Fruit fly (Drosophila melanogaster) whole organism, embryonic: ENCODE data around the gene CG5938.

Source experiments
- Bteb2 ChIP-seq: fragments of 200-800 bp; sonication (Bioruptor generic); optimal IDR thresholded peaks from 2 replicates; lab custom pipeline; 2016; ENCODE audit warnings: missing biosample characterization, missing genetic modification characterization
- CG1024 ChIP-seq: fragments of 200-800 bp; sonication (Bioruptor generic); IDR thresholded peaks from 2 replicates; pipeline ENCODE4 v1.3.6; 2022; ENCODE audit warnings: missing biosample characterization, missing genetic modification characterization
- CG10274 ChIP-seq: fragments of 200-800 bp; sonication (Bioruptor generic); optimal IDR thresholded peaks from 3 replicates; lab custom pipeline; 2017; ENCODE audit warnings: missing biosample characterization, mild to moderate bottlenecking, missing genetic modification characterization
- CG11723 ChIP-seq: fragments of 200-800 bp; sonication (Bioruptor generic); optimal IDR thresholded peaks from 2 replicates; lab custom pipeline; 2017; ENCODE audit warnings: missing biosample characterization, mild to moderate bottlenecking, missing genetic modification characterization
- CG12769 ChIP-seq: fragments of 200-800 bp; sonication (Bioruptor generic); optimal IDR thresholded peaks from 2 replicates; lab custom pipeline; 2019; ENCODE audit warnings: missing biosample characterization, mild to moderate bottlenecking, missing genetic modification characterization, moderate library complexity
- CG16813 ChIP-seq: fragments of 200-800 bp; sonication (Bioruptor generic); IDR thresholded peaks from 3 replicates; pipeline ENCODE4 v1.3.6; 2022; ENCODE audit warnings: missing biosample characterization, missing genetic modification characterization; ENCODE audit not compliant: partially characterized antibody
- CG17328 ChIP-seq: fragments of 200-800 bp; sonication (Bioruptor generic); IDR thresholded peaks from 2 replicates; pipeline ENCODE4 v1.3.6; 2022; ENCODE audit warnings: missing biosample characterization, missing genetic modification characterization
- CG17359 ChIP-seq: fragments of 200-800 bp; sonication (Bioruptor generic); optimal IDR thresholded peaks from 3 replicates; lab custom pipeline; 2018; ENCODE audit warnings: missing biosample characterization, mild to moderate bottlenecking, missing genetic modification characterization, moderate library complexity
- CG17568 ChIP-seq: fragments of 200-800 bp; sonication (Bioruptor generic); optimal IDR thresholded peaks from 2 replicates; lab custom pipeline; 2018; ENCODE audit warnings: missing biosample characterization, mild to moderate bottlenecking, missing genetic modification characterization, moderate library complexity
- CG17912 ChIP-seq: fragments of 200-800 bp; sonication (Bioruptor generic); optimal IDR thresholded peaks from 2 replicates; lab custom pipeline; 2018; ENCODE audit warnings: missing biosample characterization, mild to moderate bottlenecking, missing genetic modification characterization
- CG1792 ChIP-seq: fragments of 200-800 bp; sonication (Bioruptor generic); optimal IDR thresholded peaks from 2 replicates; lab custom pipeline; 2016; ENCODE audit warnings: missing biosample characterization, missing genetic modification characterization
- CG2875 ChIP-seq: fragments of 200-800 bp; sonication (Bioruptor generic); optimal IDR thresholded peaks from 2 replicates; lab custom pipeline; 2017; ENCODE audit warnings: missing biosample characterization, mild to moderate bottlenecking, missing genetic modification characterization, missing genetic modification reagents
- CG31365 ChIP-seq: fragments of 200-800 bp; sonication (Bioruptor generic); optimal IDR thresholded peaks from 2 replicates; lab custom pipeline; 2018; ENCODE audit warnings: missing biosample characterization, mild to moderate bottlenecking, missing genetic modification characterization
- CG32767 ChIP-seq: fragments of 200-800 bp; sonication (Bioruptor generic); IDR thresholded peaks from 2 replicates; pipeline ENCODE4 v1.3.6; 2022; ENCODE audit warnings: missing biosample characterization, missing genetic modification characterization
- CG34224 ChIP-seq: fragments of 200-800 bp; sonication (Bioruptor generic); IDR thresholded peaks from 3 replicates; pipeline ENCODE4 v1.3.6; 2022; ENCODE audit warnings: missing biosample characterization, missing genetic modification characterization; ENCODE audit not compliant: partially characterized antibody
- CG6791 ChIP-seq: fragments of 200-800 bp; sonication (Bioruptor generic); IDR thresholded peaks from 3 replicates; pipeline ENCODE4 v1.3.6; 2022; ENCODE audit warnings: missing biosample characterization, missing genetic modification characterization; ENCODE audit not compliant: partially characterized antibody
- CG7963 ChIP-seq: fragments of 200-800 bp; sonication (Bioruptor generic); IDR thresholded peaks from 3 replicates; pipeline ENCODE4 v1.3.6; 2022; ENCODE audit warnings: missing biosample characterization, missing genetic modification characterization; ENCODE audit not compliant: partially characterized antibody
- CG8359 ChIP-seq: fragments of 200-800 bp; sonication (Bioruptor generic); optimal IDR thresholded peaks from 2 replicates; lab custom pipeline; 2017; ENCODE audit warnings: missing biosample characterization, mild to moderate bottlenecking, missing genetic modification characterization, borderline replicate concordance
- CG9932 ChIP-seq: fragments of 200-800 bp; sonication (Bioruptor generic); IDR thresholded peaks from 2 replicates; pipeline ENCODE4 v1.3.6; 2022; ENCODE audit warnings: missing biosample characterization, missing genetic modification characterization
- E2f2 ChIP-seq: fragments of 200-800 bp; sonication (Bioruptor generic); IDR thresholded peaks from 2 replicates; pipeline ENCODE4 v1.3.6; 2022; ENCODE audit warnings: missing biosample characterization, missing genetic modification characterization
- HLH4C ChIP-seq: fragments of 200-800 bp; sonication (Bioruptor generic); IDR thresholded peaks from 3 replicates; pipeline ENCODE4 v1.3.6; 2022; ENCODE audit warnings: missing biosample characterization, missing genetic modification characterization; ENCODE audit not compliant: partially characterized antibody
- Hr3 ChIP-seq: fragments of 200-800 bp; sonication (Bioruptor generic); optimal IDR thresholded peaks from 3 replicates; lab custom pipeline; 2016; ENCODE audit warnings: missing biosample characterization, missing genetic modification characterization
- Lhr ChIP-seq: fragments of 200-800 bp; sonication (Bioruptor generic); optimal IDR thresholded peaks from 3 replicates; lab custom pipeline; 2017; ENCODE audit warnings: mild to moderate bottlenecking, missing biosample characterization, missing genetic modification reagents, missing genetic modification characterization
- Max ChIP-seq: fragments of 200-800 bp; sonication (Bioruptor generic); optimal IDR thresholded peaks from 2 replicates; lab custom pipeline; 2016; ENCODE audit warnings: missing biosample characterization, mild to moderate bottlenecking, missing genetic modification characterization
- Ravus ChIP-seq: fragments of 200-800 bp; sonication (Bioruptor generic); IDR thresholded peaks from 2 replicates; pipeline ENCODE4 v1.3.6; 2022; ENCODE audit warnings: missing biosample characterization, missing genetic modification characterization
- Rx ChIP-seq: fragments of 200-800 bp; sonication (Bioruptor generic); IDR thresholded peaks from 2 replicates; pipeline ENCODE4 v1.3.6; 2022; ENCODE audit warnings: missing biosample characterization, missing genetic modification characterization
- Scr ChIP-seq: fragments of 200-800 bp; sonication (Bioruptor generic); IDR thresholded peaks from 2 replicates; pipeline ENCODE4 v1.3.6; 2022; ENCODE audit warnings: missing biosample characterization, missing genetic modification characterization; ENCODE audit not compliant: partially characterized antibody
- Sry-δ ChIP-seq: fragments of 200-800 bp; sonication (Bioruptor generic); optimal IDR thresholded peaks from 2 replicates; lab custom pipeline; 2016; ENCODE audit warnings: missing biosample characterization, missing genetic modification characterization
- Trl ChIP-seq, 3 experiments: fragments of >200 bp in 2 of 3; fragments of 200-800 bp in 1 of 3; sonication (Bioruptor generic) in 1 of 3; optimal IDR thresholded peaks; 2 replicates in 1 of 3; 3 replicates in 2 of 3; lab custom pipeline; 2016 to 2017; ENCODE audit warnings: missing biosample characterization in 1 of 3, missing genetic modification characterization in 1 of 3
- YL-1 ChIP-seq: fragments of 200-800 bp; sonication (Bioruptor generic); optimal IDR thresholded peaks from 3 replicates; lab custom pipeline; 2017; ENCODE audit warnings: missing biosample characterization, mild to moderate bottlenecking, missing genetic modification characterization
- al ChIP-seq: fragments of 200-800 bp; sonication (Bioruptor generic); IDR thresholded peaks from 2 replicates; pipeline ENCODE4 v1.3.6; 2022; ENCODE audit warnings: missing biosample characterization, missing genetic modification characterization
- ato ChIP-seq: fragments of 200-800 bp; sonication (Bioruptor generic); IDR thresholded peaks from 2 replicates; pipeline ENCODE4 v1.3.6; 2022; ENCODE audit warnings: missing biosample characterization, missing genetic modification characterization; ENCODE audit not compliant: partially characterized antibody
- br ChIP-seq: fragments of >200 bp; optimal IDR thresholded peaks from 2 replicates; lab custom pipeline; 2017
- bsh ChIP-seq, 2 experiments: fragments of 200-800 bp; sonication (Bioruptor generic); optimal IDR thresholded peaks; 2 replicates each; lab custom pipeline; 2017 to 2018; ENCODE audit warnings: mild to moderate bottlenecking in 2 of 2, missing biosample characterization in 2 of 2, missing genetic modification characterization in 2 of 2, moderate library complexity in 1 of 2
- dati ChIP-seq: fragments of 200-800 bp; sonication (Bioruptor generic); IDR thresholded peaks from 2 replicates; pipeline ENCODE4 v1.3.6; 2022; ENCODE audit warnings: missing biosample characterization, missing genetic modification characterization
- dm ChIP-seq: fragments of 200-800 bp; sonication (Bioruptor generic); optimal IDR thresholded peaks from 3 replicates; lab custom pipeline; 2016; ENCODE audit warnings: missing biosample characterization, missing genetic modification characterization
- en ChIP-seq: fragments of 200-800 bp; sonication (Bioruptor generic); optimal IDR thresholded peaks from 2 replicates; lab custom pipeline; 2016; ENCODE audit warnings: missing biosample characterization, missing genetic modification characterization
- fd102C ChIP-seq: fragments of 200-800 bp; sonication (Bioruptor generic); optimal IDR thresholded peaks from 2 replicates; lab custom pipeline; 2018; ENCODE audit warnings: missing biosample characterization, mild to moderate bottlenecking, missing genetic modification characterization, moderate library complexity
- ftz-f1 ChIP-seq: fragments of 200-800 bp; sonication (Bioruptor generic); optimal IDR thresholded peaks from 2 replicates; lab custom pipeline; 2016; ENCODE audit warnings: missing biosample characterization, missing genetic modification characterization
- ham ChIP-seq: fragments of 200-800 bp; sonication (Bioruptor generic); IDR thresholded peaks from 2 replicates; pipeline ENCODE4 v1.3.6; 2022; ENCODE audit warnings: missing biosample characterization, missing genetic modification characterization
- hbn ChIP-seq: fragments of 200-800 bp; sonication (Bioruptor generic); IDR thresholded peaks from 2 replicates; pipeline ENCODE4 v1.3.6; 2022; ENCODE audit warnings: missing biosample characterization, missing genetic modification characterization; ENCODE audit not compliant: partially characterized antibody
- luna ChIP-seq: fragments of 200-800 bp; sonication (Bioruptor generic); optimal IDR thresholded peaks from 2 replicates; lab custom pipeline; 2016; ENCODE audit warnings: missing biosample characterization, missing genetic modification characterization
- pzg ChIP-seq: fragments of 200-800 bp; sonication (Bioruptor generic); optimal IDR thresholded peaks from 3 replicates; lab custom pipeline; 2018; ENCODE audit warnings: missing biosample characterization, mild to moderate bottlenecking, missing genetic modification characterization, moderate library complexity
- slou ChIP-seq: fragments of 200-800 bp; sonication (Bioruptor generic); optimal IDR thresholded peaks from 3 replicates; lab custom pipeline; 2016; ENCODE audit warnings: missing biosample characterization, missing genetic modification characterization
- sob ChIP-seq: fragments of 200-800 bp; sonication (Bioruptor generic); IDR thresholded peaks from 2 replicates; pipeline ENCODE4 v1.3.6; 2022; ENCODE audit warnings: missing biosample characterization, missing genetic modification characterization
- stwl ChIP-seq: fragments of 200-800 bp; sonication (Bioruptor generic); optimal IDR thresholded peaks from 3 replicates; lab custom pipeline; 2018; ENCODE audit warnings: missing biosample characterization, mild to moderate bottlenecking, missing genetic modification characterization, moderate library complexity
- sug ChIP-seq: fragments of 200-800 bp; optimal IDR thresholded peaks from 2 replicates; lab custom pipeline; 2019; ENCODE audit warnings: missing biosample characterization, mild to moderate bottlenecking, missing genetic modification characterization, moderate library complexity
- tna ChIP-seq: fragments of 200-800 bp; sonication (Bioruptor generic); IDR thresholded peaks from 2 replicates; pipeline ENCODE4 v1.3.6; 2022; ENCODE audit warnings: missing biosample characterization, missing genetic modification characterization; ENCODE audit not compliant: partially characterized antibody
- ttk ChIP-seq: fragments of 200-800 bp; sonication (Bioruptor generic); IDR thresholded peaks from 2 replicates; pipeline ENCODE4 v2.1.2; 2022; ENCODE audit warnings: missing biosample characterization, missing genetic modification characterization
- zfh1 ChIP-seq: fragments of 200-800 bp; sonication (Bioruptor generic); IDR thresholded peaks from 3 replicates; pipeline ENCODE4 v1.3.6; 2022; ENCODE audit warnings: missing biosample characterization, missing genetic modification characterization

The CG5938 gene

dm6 chr3R:27282286-27282685 is 7.7 kb downstream of the CG5938 start, which contains the start of gene mrt (continued):
- TF ChIP-seq Trl (optimal IDR thresholded peaks at IDR 0.05; lab: Kevin White, UChicago) (no peak), Trl (GFP tag; optimal IDR thresholded peaks at IDR 0.05; lab: Kevin White, UChicago) (peak; percentile 47), al (GFP tag; lab: Robert Waterston, UW) (peak; percentile 61; the same call in 1 of the 2 replicates), luna (GFP tag; lab: Kevin White, UChicago) (no peak), CG32767 (GFP tag; lab: Robert Waterston, UW) (no peak; the same call in 1 of the 2 replicates), CG11723 (peak; percentile 15), sug (tag; lab: Kevin White, UChicago) (peak; percentile 19), CG17359 (tag; lab: Kevin White, UChicago) (peak; percentile 51), CG7963 (GFP tag; lab: Robert Waterston, UW) (no peak), YL-1 (GFP tag; lab: Kevin White, UChicago) (no peak), CG34224 (GFP tag; lab: Robert Waterston, UW) (no peak), Ravus (GFP tag; lab: Robert Waterston, UW) (no peak), CG12769 (tag; lab: Kevin White, UChicago) (peak; percentile 30), tna (GFP tag; lab: Robert Waterston, UW) (no peak), ato (GFP tag; lab: Robert Waterston, UW) (no peak), CG1024 (GFP tag; lab: Robert Waterston, UW) (no peak), hbn (GFP tag; lab: Robert Waterston, UW) (no peak), CG17328 (GFP tag; lab: Robert Waterston, UW) (0 out of 2 replicates have a peak, but pooled peaks have one; percentile 43), CG17912 (GFP tag; lab: Kevin White, UChicago) (no peak), Lhr (GFP tag; lab: Kevin White, UChicago) (no peak), HLH4C (no peak; the same call in 2 of the 3 replicates), Sry-δ (peak; percentile 14), dm (GFP tag; lab: Kevin White, UChicago) (no peak), CG16813 (GFP tag; lab: Robert Waterston, UW) (no peak), CG17568 (GFP tag; lab: Kevin White, UChicago) (no peak), ttk (GFP tag; lab: Robert Waterston, UW) (no peak), Scr (GFP tag; lab: Robert Waterston, UW) (no peak), Hr3 (GFP tag; lab: Kevin White, UChicago) (peak; percentile 20), bsh (GFP tag; optimal IDR thresholded peaks at IDR 0.05; lab: Kevin White, UChicago) (peak in 1 of 2 experiments; percentile 35), zfh1 (GFP tag; lab: Robert Waterston, UW) (peak; percentile 22; the same call in 1 of the 3 replicates), ftz-f1 (GFP tag; lab: Kevin White, UChicago) (no peak), CG6791 (0 out of 3 replicates have a peak, but pooled peaks have one; percentile 27), stwl (tag; lab: Kevin White, UChicago) (no peak), pzg (GFP tag; lab: Kevin White, UChicago) (no peak), CG2875 (GFP tag; lab: Kevin White, UChicago) (no peak), en (GFP tag; lab: Kevin White, UChicago) (peak; percentile 12), Max (GFP tag; lab: Kevin White, UChicago) (peak; percentile 34), sob (peak; percentile 39; the same call in 1 of the 2 replicates), fd102C (no peak), CG9932 (GFP tag; lab: Robert Waterston, UW) (peak; percentile 78), CG10274 (GFP tag; lab: Kevin White, UChicago) (no peak), CG1792 (GFP tag; lab: Kevin White, UChicago) (peak; percentile 10), Rx (GFP tag; lab: Robert Waterston, UW) (no peak), br (lab: Kevin White, UChicago) (no peak), ham (GFP tag; lab: Robert Waterston, UW) (no peak), slou (GFP tag; lab: Kevin White, UChicago) (no peak), CG8359 (GFP tag; lab: Kevin White, UChicago) (no peak), E2f2 (GFP tag; lab: Robert Waterston, UW) (peak; percentile 19; the same call in 1 of the 2 replicates), CG31365 (tag; lab: Kevin White, UChicago) (no peak), dati (no peak), Bteb2 (peak; percentile 52)
